Worm (Caenorhabditis elegans): ENCODE measurements around the gene pll-1.
A peak's percentile ranks its signal among the peaks of the same experiment; 100 is the strongest.

Gene pll-1

ce11 chrIII:352992-353391 lies 12.8 kb upstream of the pll-1 start:
- TF ChIP-seq lin-39 (tag; optimal IDR thresholded peaks at IDR 0.05) (no peak), tag-97 (GFP tag; IDR thresholded peaks at IDR 0.05) (no peak), attf-4 (tag; optimal IDR thresholded peaks at IDR 0.05) (no peak), mdl-1 (tag; optimal IDR thresholded peaks at IDR 0.05) (no peak), pha-4 (GFP tag; IDR thresholded peaks at IDR 0.05) (no peak), pha-4 (tag; optimal IDR thresholded peaks at IDR 0.05) (no peak), mep-1 (tag; optimal IDR thresholded peaks at IDR 0.05) (no peak), duxl-1 (tag; optimal IDR thresholded peaks at IDR 0.05; ENCODE audit: poor library complexity) (no peak), php-3 (GFP tag; IDR thresholded peaks at IDR 0.05) (no peak), dmd-8 (GFP tag; IDR thresholded peaks at IDR 0.05) (no peak), egl-43 (GFP tag; IDR thresholded peaks at IDR 0.05) (no peak), fkh-10 (GFP tag; optimal IDR thresholded peaks at IDR 0.05) (no peak), daf-8 (GFP tag; IDR thresholded peaks at IDR 0.05) (no peak), spr-1 (tag; optimal IDR thresholded peaks at IDR 0.05) (no peak), snpc-4 (tag; optimal IDR thresholded peaks at IDR 0.05) (no peak)

- TF ChIP-seq cey-2 (tag; optimal IDR thresholded peaks at IDR 0.05; ENCODE audit: borderline replicate concordance, insufficient read depth) (no peak), madf-5 (GFP tag; IDR thresholded peaks at IDR 0.05) (no peak), nhr-76 (tag; optimal IDR thresholded peaks at IDR 0.05) (no peak), dmd-9 (GFP tag; IDR thresholded peaks at IDR 0.05) (peak; percentile 52; the same call in 1 of the 2 replicates), fos-1 (tag; optimal IDR thresholded peaks at IDR 0.05) (no peak), nhr-102 (tag; optimal IDR thresholded peaks at IDR 0.05) (peak; percentile 80), nhr-25 (tag; optimal IDR thresholded peaks at IDR 0.05; ENCODE audit: borderline replicate concordance, insufficient read depth) (peak; percentile 88), nhr-11 (tag; optimal IDR thresholded peaks at IDR 0.05) (peak; percentile 60), mes-2 (tag; optimal IDR thresholded peaks at IDR 0.05; ENCODE audit: poor library complexity, severe bottlenecking) (peak; percentile 64), ZK546.5 (tag; optimal IDR thresholded peaks at IDR 0.05) (no peak), ztf-11 (tag; optimal IDR thresholded peaks at IDR 0.05) (no peak), Y5F2A.4 (GFP tag; optimal IDR thresholded peaks at IDR 0.05) (no peak), egl-43 (GFP tag; IDR thresholded peaks at IDR 0.05) (peak; percentile 68; the same call in 1 of the 2 replicates), Y105C5A.15 (GFP tag; IDR thresholded peaks at IDR 0.05) (no peak), unc-130 (GFP tag; optimal IDR thresholded peaks at IDR 0.05) (peak; percentile 8), ceh-20 (GFP tag; IDR thresholded peaks at IDR 0.05) (peak; percentile 45; the same call in 1 of the 2 replicates), vab-7 (GFP tag; IDR thresholded peaks at IDR 0.05) (no peak), saeg-2 (GFP tag; IDR thresholded peaks at IDR 0.05) (peak; percentile 73; the same call in 1 of the 2 replicates), hmg-1.1 (GFP tag; IDR thresholded peaks at IDR 0.05) (peak; percentile 95), lin-29 (GFP tag; IDR thresholded peaks at IDR 0.05) (no peak), dmd-6 (GFP tag; IDR thresholded peaks at IDR 0.05) (peak; percentile 78), snpc-4 (tag; optimal IDR thresholded peaks at IDR 0.05) (no peak), set-16 (GFP tag; IDR thresholded peaks at IDR 0.05) (peak; percentile 99), mdl-1 (tag; optimal IDR thresholded peaks at IDR 0.05) (peak; percentile 62 to 86), lin-38 (GFP tag; IDR thresholded peaks at IDR 0.05) (peak; percentile 65), nhr-6 (tag; optimal IDR thresholded peaks at IDR 0.05) (peak; percentile 19), ztf-7 (tag; optimal IDR thresholded peaks at IDR 0.05) (peak; percentile 18), spr-3 (GFP tag; optimal IDR thresholded peaks at IDR 0.05) (peak; percentile 35), daf-16 (GFP tag; optimal IDR thresholded peaks at IDR 0.05) (peak; percentile 55 to 80), daf-16 (tag; optimal IDR thresholded peaks at IDR 0.05) (peak; percentile 88), D1046.2 (GFP tag; IDR thresholded peaks at IDR 0.05) (0 out of 2 replicates have a peak, but pooled peaks have one; percentile 48), T26A8.4 (GFP tag; IDR thresholded peaks at IDR 0.05) (no peak; the same call in none of the 2 replicates), pqm-1 (tag; optimal IDR thresholded peaks at IDR 0.05) (no peak), hif-1 (tag; optimal IDR thresholded peaks at IDR 0.05) (peak in 1 of 2 experiments; percentile 44), dpl-1 (GFP tag; optimal IDR thresholded peaks at IDR 0.05) (peak; percentile 53)
These were observed 10.9 kb upstream of the pll-1 start, which contains the start of gene gei-4 for ce11 chrIII:354545-355460. Gene gei-4 (minus strand): TSS chrIII:354800.
